Fruit fly (Drosophila melanogaster) whole organism, prepupa: ENCODE measurements around the gene Taf10b.

Experiments used
- Blimp-1 ChIP-seq: fragments of 200-800 bp; sonication (Bioruptor generic); optimal IDR thresholded peaks from 3 replicates; lab custom pipeline; 2017; ENCODE audit warnings: missing biosample characterization, missing genetic modification characterization, mild to moderate bottlenecking, moderate library complexity, missing genetic modification reagents
- CG10631 ChIP-seq: fragments of 200-800 bp; sonication (Bioruptor generic); optimal IDR thresholded peaks from 2 replicates; lab custom pipeline; 2016; ENCODE audit warnings: missing biosample characterization, missing genetic modification characterization
- CG10669 ChIP-seq: fragments of 200-800 bp; sonication (Bioruptor generic); optimal IDR thresholded peaks from 3 replicates; lab custom pipeline; 2018; ENCODE audit warnings: missing biosample characterization, mild to moderate bottlenecking, missing genetic modification characterization, moderate library complexity
- CG11294 ChIP-seq: fragments of 200-800 bp; sonication (Bioruptor generic); IDR thresholded peaks from 2 replicates; pipeline ENCODE4 v1.3.6; 2022; ENCODE audit warnings: missing biosample characterization, missing genetic modification characterization
- CG11762 ChIP-seq: fragments of 200-800 bp; sonication (Bioruptor generic); optimal IDR thresholded peaks from 3 replicates; lab custom pipeline; 2016; ENCODE audit warnings: missing biosample characterization, missing genetic modification characterization; ENCODE audit not compliant: insufficient read depth
- CG11902 ChIP-seq: fragments of 200-800 bp; sonication (Bioruptor generic); optimal IDR thresholded peaks from 3 replicates; lab custom pipeline; 2016; ENCODE audit warnings: missing biosample characterization, missing genetic modification characterization
- CG15336 ChIP-seq: fragments of 200-800 bp; sonication (Bioruptor generic); IDR thresholded peaks from 2 replicates; pipeline ENCODE4 v1.3.6; 2022; ENCODE audit warnings: missing biosample characterization, missing genetic modification characterization
- CG1621 ChIP-seq: fragments of 200-800 bp; sonication (Bioruptor generic); optimal IDR thresholded peaks from 3 replicates; lab custom pipeline; 2018; ENCODE audit warnings: missing biosample characterization, mild to moderate bottlenecking, missing genetic modification characterization
- CG3032 ChIP-seq: fragments of 200-800 bp; optimal IDR thresholded peaks from 2 replicates; lab custom pipeline; 2019; ENCODE audit warnings: missing biosample characterization, mild to moderate bottlenecking, missing genetic modification characterization, moderate library complexity
- CG31627 ChIP-seq: fragments of 200-800 bp; sonication (Bioruptor generic); optimal IDR thresholded peaks from 3 replicates; lab custom pipeline; 2016; ENCODE audit warnings: missing biosample characterization, missing genetic modification characterization
- CG34406 ChIP-seq: fragments of 200-800 bp; sonication (Bioruptor generic); optimal IDR thresholded peaks from 3 replicates; lab custom pipeline; 2016; ENCODE audit warnings: missing biosample characterization, missing genetic modification characterization
- CG3919 ChIP-seq: fragments of 200-800 bp; sonication (Bioruptor generic); optimal IDR thresholded peaks from 3 replicates; lab custom pipeline; 2016; ENCODE audit warnings: missing biosample characterization, missing genetic modification characterization
- CG4318 ChIP-seq: fragments of 200-800 bp; sonication (Bioruptor generic); optimal IDR thresholded peaks from 3 replicates; lab custom pipeline; 2017; ENCODE audit warnings: missing biosample characterization, mild to moderate bottlenecking, missing genetic modification characterization
- CG6163 ChIP-seq: fragments of 200-800 bp; sonication (Bioruptor generic); IDR thresholded peaks from 3 replicates; pipeline ENCODE4 v1.3.6; 2022; ENCODE audit warnings: missing biosample characterization, missing genetic modification characterization
- CG6276 ChIP-seq: fragments of 200-800 bp; sonication (Bioruptor generic); optimal IDR thresholded peaks from 2 replicates; lab custom pipeline; 2017; ENCODE audit warnings: missing biosample characterization, mild to moderate bottlenecking, missing genetic modification characterization
- CG6792 ChIP-seq: fragments of 200-800 bp; sonication (Bioruptor generic); optimal IDR thresholded peaks from 3 replicates; lab custom pipeline; 2016; ENCODE audit warnings: missing biosample characterization, missing genetic modification characterization
- CG6808 ChIP-seq: fragments of 200-800 bp; sonication (Bioruptor generic); optimal IDR thresholded peaks from 3 replicates; lab custom pipeline; 2017; ENCODE audit warnings: missing biosample characterization, missing genetic modification characterization, mild to moderate bottlenecking, moderate library complexity, missing genetic modification reagents
- CG6854 ChIP-seq: fragments of 200-800 bp; sonication (Bioruptor generic); optimal IDR thresholded peaks from 2 replicates; lab custom pipeline; 2017; ENCODE audit warnings: missing biosample characterization, mild to moderate bottlenecking, missing genetic modification characterization
- CG7368 ChIP-seq: fragments of 200-800 bp; sonication (Bioruptor generic); optimal IDR thresholded peaks from 3 replicates; lab custom pipeline; 2016; ENCODE audit warnings: missing biosample characterization, missing genetic modification characterization
- CG8319 ChIP-seq: fragments of 200-800 bp; sonication (Bioruptor generic); optimal IDR thresholded peaks from 3 replicates; lab custom pipeline; 2016; ENCODE audit warnings: missing biosample characterization, missing genetic modification characterization
- CG8632 ChIP-seq: fragments of 200-800 bp; sonication (Bioruptor generic); optimal IDR thresholded peaks from 3 replicates; lab custom pipeline; 2016; ENCODE audit warnings: missing biosample characterization, missing genetic modification characterization
- CG9139 ChIP-seq: fragments of 200-800 bp; sonication (Bioruptor generic); optimal IDR thresholded peaks from 3 replicates; lab custom pipeline; 2017; ENCODE audit warnings: missing biosample characterization, mild to moderate bottlenecking, missing genetic modification characterization
- Eip78C ChIP-seq: fragments of 200-800 bp; sonication (Bioruptor generic); peaks from one replicate; lab custom pipeline; 2016; ENCODE audit warnings: missing biosample characterization, missing genetic modification characterization
- Eip93F ChIP-seq: fragments of 200-800 bp; sonication (Bioruptor generic); optimal IDR thresholded peaks from 2 replicates; lab custom pipeline; 2016; ENCODE audit warnings: missing biosample characterization, mild to moderate bottlenecking, missing genetic modification characterization
- Gug ChIP-seq: fragments of 200-800 bp; sonication (Bioruptor generic); IDR thresholded peaks from 2 replicates; pipeline ENCODE4 v1.3.6; 2022; ENCODE audit warnings: missing biosample characterization, missing genetic modification characterization
- Hr39 ChIP-seq: fragments of 200-800 bp; sonication (Bioruptor generic); optimal IDR thresholded peaks from 2 replicates; lab custom pipeline; 2016; ENCODE audit warnings: missing biosample characterization, missing genetic modification characterization
- Hr4 ChIP-seq: fragments of 200-800 bp; sonication (Bioruptor generic); optimal IDR thresholded peaks from 3 replicates; lab custom pipeline; 2016; ENCODE audit warnings: missing biosample characterization, missing genetic modification characterization
- Met ChIP-seq: fragments of 200-800 bp; sonication (Bioruptor generic); optimal IDR thresholded peaks from 3 replicates; lab custom pipeline; 2016; ENCODE audit warnings: missing biosample characterization, missing genetic modification characterization
- OdsH ChIP-seq: fragments of 200-800 bp; sonication (Bioruptor generic); optimal IDR thresholded peaks from 3 replicates; lab custom pipeline; 2016; ENCODE audit warnings: missing biosample characterization, missing genetic modification characterization
- Smox ChIP-seq: fragments of 200-800 bp; sonication (Bioruptor generic); optimal IDR thresholded peaks from 3 replicates; lab custom pipeline; 2016; ENCODE audit warnings: missing biosample characterization, missing genetic modification characterization
- Sox102F ChIP-seq: fragments of 200-800 bp; sonication (Bioruptor generic); optimal IDR thresholded peaks from 2 replicates; lab custom pipeline; 2016; ENCODE audit warnings: missing biosample characterization, mild to moderate bottlenecking, missing genetic modification characterization
- Sox15 ChIP-seq: fragments of 200-800 bp; sonication (Bioruptor generic); optimal IDR thresholded peaks from 3 replicates; lab custom pipeline; 2016; ENCODE audit warnings: missing biosample characterization, missing genetic modification characterization
- achi ChIP-seq: fragments of 200-800 bp; sonication (Bioruptor generic); optimal IDR thresholded peaks from 3 replicates; lab custom pipeline; 2016; ENCODE audit warnings: missing biosample characterization, missing genetic modification characterization
- acj6 ChIP-seq: fragments of 200-800 bp; sonication (Bioruptor generic); optimal IDR thresholded peaks from 3 replicates; lab custom pipeline; 2016; ENCODE audit warnings: missing biosample characterization, missing genetic modification characterization
- cyc ChIP-seq: fragments of 200-800 bp; sonication (Bioruptor generic); optimal IDR thresholded peaks from 3 replicates; lab custom pipeline; 2016; ENCODE audit warnings: missing biosample characterization, missing genetic modification characterization
- dac ChIP-seq: fragments of 200-800 bp; sonication (Bioruptor generic); optimal IDR thresholded peaks from 2 replicates; lab custom pipeline; 2017; ENCODE audit warnings: missing biosample characterization, mild to moderate bottlenecking, missing genetic modification characterization
- dsx ChIP-seq: fragments of 200-800 bp; optimal IDR thresholded peaks from 3 replicates; lab custom pipeline; 2019; ENCODE audit warnings: missing biosample characterization, mild to moderate bottlenecking, missing genetic modification characterization, moderate library complexity; ENCODE audit not compliant: poor library complexity, severe bottlenecking
- eg ChIP-seq: fragments of 200-800 bp; sonication (Bioruptor generic); IDR thresholded peaks from 3 replicates; pipeline ENCODE4 v1.3.6; 2022; ENCODE audit warnings: missing biosample characterization, missing genetic modification characterization
- esn ChIP-seq: fragments of 200-800 bp; sonication (Bioruptor generic); optimal IDR thresholded peaks from 2 replicates; lab custom pipeline; 2016; ENCODE audit warnings: missing biosample characterization, mild to moderate bottlenecking, missing genetic modification characterization, moderate library complexity
- fd59A ChIP-seq: fragments of 200-800 bp; sonication (Bioruptor generic); optimal IDR thresholded peaks from 2 replicates; lab custom pipeline; 2017; ENCODE audit warnings: missing biosample characterization, mild to moderate bottlenecking, missing genetic modification characterization, missing genetic modification reagents
- fd85E ChIP-seq: fragments of 200-800 bp; sonication (Bioruptor generic); optimal IDR thresholded peaks from 3 replicates; lab custom pipeline; 2016; ENCODE audit warnings: missing biosample characterization, missing genetic modification characterization
- fkh ChIP-seq: fragments of 200-800 bp; sonication (Bioruptor generic); optimal IDR thresholded peaks from 3 replicates; lab custom pipeline; 2017; ENCODE audit warnings: missing biosample characterization, mild to moderate bottlenecking, missing genetic modification characterization, moderate library complexity
- lz ChIP-seq: fragments of 200-800 bp; sonication (Bioruptor generic); optimal IDR thresholded peaks from 3 replicates; lab custom pipeline; 2016; ENCODE audit warnings: missing biosample characterization, missing genetic modification characterization
- salr ChIP-seq, 2 experiments: fragments of 200-800 bp; sonication (Bioruptor generic); optimal IDR thresholded peaks; 3 replicates each; lab custom pipeline; 2016 to 2018; ENCODE audit warnings: missing biosample characterization in 2 of 2, missing genetic modification characterization in 2 of 2, mild to moderate bottlenecking in 1 of 2
- spab ChIP-seq: fragments of 200-800 bp; sonication (Bioruptor generic); optimal IDR thresholded peaks from 2 replicates; lab custom pipeline; 2017; ENCODE audit warnings: missing biosample characterization, mild to moderate bottlenecking, missing genetic modification characterization, missing genetic modification reagents
- svp ChIP-seq: fragments of 200-800 bp; sonication (Bioruptor generic); peaks from one replicate; lab custom pipeline; 2016; ENCODE audit warnings: missing biosample characterization, missing genetic modification characterization
- topi ChIP-seq: fragments of 200-800 bp; sonication (Bioruptor generic); optimal IDR thresholded peaks from 3 replicates; lab custom pipeline; 2016; ENCODE audit warnings: missing biosample characterization, missing genetic modification characterization
- vri ChIP-seq: fragments of 200-800 bp; sonication (Bioruptor generic); optimal IDR thresholded peaks from 3 replicates; lab custom pipeline; 2016; ENCODE audit warnings: missing biosample characterization, mild to moderate bottlenecking, missing genetic modification characterization

Gene Taf10b

DNA sequence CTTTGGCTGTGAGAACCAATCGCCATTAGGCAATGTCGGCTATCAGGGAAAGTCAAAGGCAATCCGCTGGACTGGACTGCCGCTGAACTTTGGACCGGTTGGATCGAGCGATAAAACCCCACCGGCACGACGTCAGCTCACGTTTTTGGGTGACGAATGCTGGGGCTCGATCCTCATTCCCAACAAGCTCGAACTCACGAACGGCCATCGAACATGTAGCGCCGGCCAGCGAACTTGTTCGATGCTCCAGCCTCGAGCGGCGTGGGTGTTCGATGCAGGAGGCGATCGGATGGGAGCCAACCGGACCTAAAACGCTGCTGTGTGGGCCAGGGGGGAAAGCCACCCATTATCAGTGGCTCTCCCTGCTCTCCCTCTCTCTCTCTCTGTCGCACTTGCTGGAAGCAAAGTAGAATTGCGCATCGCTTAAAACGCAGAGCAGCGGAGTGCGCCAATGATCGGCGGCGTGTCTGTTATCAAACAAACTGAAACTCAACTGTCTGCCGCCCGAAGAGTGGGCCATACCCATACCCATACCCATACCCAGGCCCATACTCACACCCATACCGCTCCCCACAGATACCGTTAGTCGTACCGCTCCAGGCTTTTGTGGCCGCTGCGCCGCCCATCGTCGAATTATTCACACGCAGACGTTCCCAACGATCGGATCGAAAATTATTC, 37.1 kb upstream of the Taf10b start, which contains the start of gene daw (continued):
- TF ChIP-seq dac (GFP tag; lab: Kevin White, UChicago), result peak; percentile 25
- TF ChIP-seq CG7368 (GFP tag; lab: Kevin White, UChicago), result peak; percentile 68
- no peak for TF ChIP-seq CG31627 (GFP tag; lab: Kevin White, UChicago)
- peak; percentile 28 for TF ChIP-seq vri (GFP tag; lab: Kevin White, UChicago)
- TF ChIP-seq CG3032 (tag; lab: Kevin White, UChicago), result no peak
- TF ChIP-seq eg (GFP tag; lab: Robert Waterston, UW), result peak; percentile 52; the same call in 1 of the 3 replicates
- TF ChIP-seq CG34406 (GFP tag; lab: Kevin White, UChicago), result no peak
- peak; percentile 51; the same call in 1 of the 2 replicates for TF ChIP-seq CG15336
- peak; percentile 60 for TF ChIP-seq achi (GFP tag; lab: Kevin White, UChicago)
- TF ChIP-seq CG8319 (GFP tag; lab: Kevin White, UChicago), result peak; percentile 39
- TF ChIP-seq dsx (GFP tag; lab: Kevin White, UChicago), result peak; percentile 37
- TF ChIP-seq Gug (GFP tag; lab: Robert Waterston, UW), result no peak
- TF ChIP-seq fd59A (GFP tag; lab: Kevin White, UChicago), result no peak
- TF ChIP-seq spab (GFP tag; lab: Kevin White, UChicago), result peak; percentile 73
- TF ChIP-seq Sox15 (GFP tag; lab: Kevin White, UChicago), result no peak
- TF ChIP-seq CG11294 (GFP tag; lab: Robert Waterston, UW), result no peak
- TF ChIP-seq Blimp-1 (GFP tag; lab: Kevin White, UChicago), result peak; percentile 41
- no peak for TF ChIP-seq cyc
- TF ChIP-seq Met (GFP tag; lab: Kevin White, UChicago), result peak; percentile 38
- peak; percentile 59 for TF ChIP-seq topi (GFP tag; lab: Kevin White, UChicago)
- TF ChIP-seq lz (GFP tag; lab: Kevin White, UChicago), result no peak
- TF ChIP-seq CG6163 (GFP tag; lab: Robert Waterston, UW), result peak; percentile 60; the same call in 2 of the 3 replicates
- no peak for TF ChIP-seq OdsH
- TF ChIP-seq CG10631 (GFP tag; lab: Kevin White, UChicago), result no peak
- no peak for TF ChIP-seq CG8632 (GFP tag; lab: Kevin White, UChicago)
- TF ChIP-seq Eip93F (GFP tag; lab: Kevin White, UChicago), result peak; percentile 83
- no peak for TF ChIP-seq Hr4 (GFP tag; lab: Kevin White, UChicago)
- TF ChIP-seq CG6808, result peak; percentile 81
- TF ChIP-seq acj6 (GFP tag; lab: Kevin White, UChicago), result no peak
- peak; percentile 89 for TF ChIP-seq CG6854 (GFP tag; lab: Kevin White, UChicago)
- peak in 1 of 2 experiments; percentile 21 for TF ChIP-seq salr (GFP tag; optimal IDR thresholded peaks at IDR 0.05; lab: Kevin White, UChicago)
- peak; percentile 72 for TF ChIP-seq CG3919 (GFP tag; lab: Kevin White, UChicago)
- peak; percentile 58 for TF ChIP-seq CG10669
- TF ChIP-seq Eip78C (GFP tag; lab: Kevin White, UChicago), result peak; percentile 76
- TF ChIP-seq fd85E (GFP tag; lab: Kevin White, UChicago), result peak; percentile 43
- peak; percentile 10 for TF ChIP-seq Smox (GFP tag; lab: Kevin White, UChicago)
- TF ChIP-seq CG11762 (GFP tag; lab: Kevin White, UChicago), result peak; percentile 12
- TF ChIP-seq CG4318 (GFP tag; lab: Kevin White, UChicago), result no peak
- no peak for TF ChIP-seq Hr39 (GFP tag; lab: Kevin White, UChicago)
- TF ChIP-seq CG6792 (GFP tag; lab: Kevin White, UChicago), result no peak

DNA sequence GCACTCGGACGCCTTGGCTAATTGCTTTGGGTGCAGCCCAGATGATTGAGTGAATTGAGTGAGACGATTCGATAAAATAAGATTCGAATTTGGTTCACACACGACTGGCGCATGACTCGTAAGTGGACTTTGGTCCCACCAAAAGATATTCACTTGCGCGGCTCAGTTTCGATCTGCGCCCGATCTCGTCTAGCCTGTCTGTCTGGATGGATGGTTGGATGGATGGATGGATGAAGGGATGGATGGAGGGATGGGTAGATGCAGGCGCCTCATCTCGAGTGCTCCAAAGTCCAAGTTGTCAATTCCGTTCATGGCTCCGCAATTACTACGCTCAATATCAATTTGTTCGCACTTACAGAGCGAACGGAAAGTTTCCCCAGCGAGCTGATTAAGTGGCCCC, 34.9 kb upstream of the Taf10b start:
- no peak for TF ChIP-seq Met (GFP tag; lab: Kevin White, UChicago)
- TF ChIP-seq CG11762 (GFP tag; lab: Kevin White, UChicago), result no peak
- peak; percentile 55 for TF ChIP-seq CG1621 (tag; lab: Kevin White, UChicago)
- no peak for TF ChIP-seq dsx (GFP tag; lab: Kevin White, UChicago)
- no peak for TF ChIP-seq Eip93F (GFP tag; lab: Kevin White, UChicago)
- peak; percentile 88 for TF ChIP-seq CG6276
- peak; percentile 10 for TF ChIP-seq svp (GFP tag; lab: Kevin White, UChicago)
- TF ChIP-seq cyc, result no peak
- no peak for TF ChIP-seq CG34406 (GFP tag; lab: Kevin White, UChicago)
- TF ChIP-seq topi (GFP tag; lab: Kevin White, UChicago), result no peak
- TF ChIP-seq esn (GFP tag; lab: Kevin White, UChicago), result no peak
- TF ChIP-seq Sox15 (GFP tag; lab: Kevin White, UChicago), result no peak
- TF ChIP-seq CG11902 (GFP tag; lab: Kevin White, UChicago), result no peak
- TF ChIP-seq CG9139 (GFP tag; lab: Kevin White, UChicago), result peak; percentile 88
- TF ChIP-seq CG3032 (tag; lab: Kevin White, UChicago), result peak; percentile 16
- TF ChIP-seq Eip78C (GFP tag; lab: Kevin White, UChicago), result peak; percentile 76
- TF ChIP-seq Sox102F (GFP tag; lab: Kevin White, UChicago), result no peak
- no peak for TF ChIP-seq Blimp-1 (GFP tag; lab: Kevin White, UChicago)
- TF ChIP-seq CG15336, result peak; percentile 43
- no peak for TF ChIP-seq fkh (GFP tag; lab: Kevin White, UChicago)
